Worm (Caenorhabditis elegans): ENCODE measurements around the gene C06C3.3.

DNA sequence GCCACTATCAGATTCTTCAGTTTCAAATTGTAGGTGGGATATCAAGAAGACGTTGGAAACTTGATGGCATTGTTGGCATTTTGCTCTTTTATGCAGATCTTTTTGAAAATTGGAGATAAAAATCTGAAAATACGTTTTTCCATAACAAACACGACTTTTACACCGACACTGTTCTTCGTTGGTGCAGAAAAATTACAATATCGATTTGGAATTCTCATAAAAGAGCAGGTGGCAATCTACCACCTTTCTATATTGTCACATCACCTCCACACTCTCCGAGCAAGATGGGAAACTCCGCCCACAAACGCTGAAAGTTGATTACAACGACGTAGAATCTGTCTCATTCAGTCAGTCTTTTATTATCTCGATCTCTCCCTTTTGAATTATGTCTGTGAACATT lies 35.2 kb upstream of the C06C3.3 start, which contains the start of gene arrd-2:
- TF ChIP-seq fkh-10 (GFP tag; optimal IDR thresholded peaks at IDR 0.05) (no peak), C38D4.7 (GFP tag; optimal IDR thresholded peaks at IDR 0.05) (no peak), hlh-6 (tag; optimal IDR thresholded peaks at IDR 0.05) (no peak), ceh-2 (tag; optimal IDR thresholded peaks at IDR 0.05) (no peak), pat-9 (tag; optimal IDR thresholded peaks at IDR 0.05) (no peak), eyg-1 (tag; optimal IDR thresholded peaks at IDR 0.05) (no peak), pha-4 (tag; optimal IDR thresholded peaks at IDR 0.05) (no peak), ahr-1 (tag; optimal IDR thresholded peaks at IDR 0.05) (no peak), dve-1 (tag; optimal IDR thresholded peaks at IDR 0.05) (no peak), ceh-34 (tag; optimal IDR thresholded peaks at IDR 0.05) (no peak), pax-1 (tag; optimal IDR thresholded peaks at IDR 0.05) (no peak), unc-55 (GFP tag; optimal IDR thresholded peaks at IDR 0.05) (no peak), madf-2 (tag; optimal IDR thresholded peaks at IDR 0.05) (no peak), lim-6 (tag; optimal IDR thresholded peaks at IDR 0.05) (no peak)
